Fruit fly (Drosophila melanogaster) whole organism, wandering third instar larva: ENCODE measurements around the gene bbg.

Experiments
- Dfd ChIP-seq: fragments of >200 bp; optimal IDR thresholded peaks from 2 replicates; lab custom pipeline; 2017; ENCODE audit warnings: missing biosample characterization, missing genetic modification characterization
- Hnf4 ChIP-seq: fragments of 200-800 bp; sonication (Bioruptor generic); optimal IDR thresholded peaks from 2 replicates; lab custom pipeline; 2016; ENCODE audit warnings: missing biosample characterization, mild to moderate bottlenecking, missing genetic modification characterization
- Hr83 ChIP-seq: fragments of 200-300 bp; sonication (Bioruptor generic); optimal IDR thresholded peaks from 2 replicates; lab custom pipeline; 2016; ENCODE audit warnings: missing biosample characterization, mild to moderate bottlenecking, missing genetic modification characterization, moderate library complexity; ENCODE audit not compliant: poor library complexity, severe bottlenecking
- Jra ChIP-seq: sonication (Bioruptor generic); optimal IDR thresholded peaks from 2 replicates; lab custom pipeline; 2016; ENCODE audit warnings: missing biosample characterization, missing genetic modification characterization
- Myc ChIP-seq: fragments of >200 bp; optimal IDR thresholded peaks from 2 replicates; lab custom pipeline; 2017
- dmrt93B ChIP-seq: fragments of 200-800 bp; sonication (Bioruptor generic); optimal IDR thresholded peaks from 2 replicates; lab custom pipeline; 2018; ENCODE audit warnings: missing biosample characterization, mild to moderate bottlenecking, missing genetic modification characterization
- fru ChIP-seq: fragments of 200-800 bp; sonication (Bioruptor generic); optimal IDR thresholded peaks from 3 replicates; lab custom pipeline; 2016; ENCODE audit warnings: missing biosample characterization, mild to moderate bottlenecking, missing genetic modification characterization
- h ChIP-seq: fragments of 200-800 bp; sonication (Bioruptor generic); optimal IDR thresholded peaks from 3 replicates; lab custom pipeline; 2016; ENCODE audit warnings: missing biosample characterization, mild to moderate bottlenecking, missing genetic modification characterization
- jim ChIP-seq: fragments of 175-275, 200-325 bp; sonication (Bioruptor generic); optimal IDR thresholded peaks from 2 replicates; lab custom pipeline; 2016; ENCODE audit warnings: missing biosample characterization, mild to moderate bottlenecking, missing genetic modification characterization
- lola ChIP-seq: fragments of >200 bp; optimal IDR thresholded peaks from 2 replicates; lab custom pipeline; 2017; ENCODE audit warnings: missing biosample characterization, missing genetic modification characterization
- pan ChIP-seq: fragments of >200 bp; optimal IDR thresholded peaks from 2 replicates; lab custom pipeline; 2017
- rgr ChIP-seq: fragments of 200-800 bp; sonication (Bioruptor generic); optimal IDR thresholded peaks from 3 replicates; lab custom pipeline; 2016; ENCODE audit warnings: missing biosample characterization, mild to moderate bottlenecking, missing genetic modification characterization
- usp ChIP-seq: fragments of >200 bp; optimal IDR thresholded peaks from 2 replicates; lab custom pipeline; 2017; ENCODE audit warnings: missing biosample characterization, missing genetic modification characterization

dm6 chr3L:14464209-14464901 lies 71.7 kb downstream of the bbg start:
- TF ChIP-seq Hr83: no peak
- TF ChIP-seq lola (GFP tag; lab: Kevin White, UChicago): no peak
- TF ChIP-seq Dfd (GFP tag; lab: Kevin White, UChicago): no peak
- no peak for TF ChIP-seq usp (GFP tag; lab: Kevin White, UChicago)
- TF ChIP-seq Hnf4: no peak
- TF ChIP-seq jim (GFP tag; lab: Kevin White, UChicago): no peak
- TF ChIP-seq Myc (lab: Kevin White, UChicago): no peak
- TF ChIP-seq rgr: no peak
- TF ChIP-seq fru (GFP tag; lab: Kevin White, UChicago): no peak
- no peak for TF ChIP-seq dmrt93B (GFP tag; lab: Kevin White, UChicago)
- TF ChIP-seq h (GFP tag; lab: Kevin White, UChicago): no peak
- no peak for TF ChIP-seq Jra (GFP tag; lab: Kevin White, UChicago)
- TF ChIP-seq pan: no peak
